Fruit fly (Drosophila melanogaster) whole organism, embryonic: ENCODE data around the gene CG17652.
A peak's percentile ranks its signal among the peaks of the same experiment; 100 is the strongest.

ENCODE experiments used
- CG10321 ChIP-seq: fragments of 200-800 bp; sonication (Bioruptor generic); IDR thresholded peaks from 2 replicates; pipeline ENCODE4 v1.3.6; 2022; ENCODE audit warnings: missing biosample characterization, missing genetic modification characterization
- CG10565 ChIP-seq: fragments of 200-800 bp; sonication (Bioruptor generic); optimal IDR thresholded peaks from 3 replicates; lab custom pipeline; 2016; ENCODE audit warnings: missing biosample characterization, mild to moderate bottlenecking, missing genetic modification characterization
- CG11560 ChIP-seq: fragments of 200-800 bp; sonication (Bioruptor generic); IDR thresholded peaks from 3 replicates; pipeline ENCODE4 v1.3.6; 2022; ENCODE audit warnings: missing biosample characterization, missing genetic modification characterization
- CG12299 ChIP-seq: fragments of 200-800 bp; sonication (Bioruptor generic); optimal IDR thresholded peaks from 2 replicates; lab custom pipeline; 2018; ENCODE audit warnings: missing biosample characterization, mild to moderate bottlenecking, missing genetic modification characterization
- CG13123 ChIP-seq: fragments of 200-800 bp; sonication (Bioruptor generic); optimal IDR thresholded peaks from 2 replicates; lab custom pipeline; 2016; ENCODE audit warnings: missing biosample characterization, missing genetic modification characterization
- CG13287 ChIP-seq: fragments of 200-800 bp; sonication (Bioruptor generic); IDR thresholded peaks from 2 replicates; pipeline ENCODE4 v1.3.6; 2022; ENCODE audit warnings: missing biosample characterization, missing genetic modification characterization; ENCODE audit not compliant: partially characterized antibody
- CG13894 ChIP-seq: fragments of 200-800 bp; sonication (Bioruptor generic); optimal IDR thresholded peaks from 3 replicates; lab custom pipeline; 2018; ENCODE audit warnings: missing biosample characterization, mild to moderate bottlenecking, missing genetic modification characterization, moderate library complexity
- CG14050 ChIP-seq: fragments of 200-800 bp; sonication (Bioruptor generic); IDR thresholded peaks from 3 replicates; pipeline ENCODE4 v1.3.6; 2022; ENCODE audit warnings: missing biosample characterization, missing genetic modification characterization
- CG17328 ChIP-seq: fragments of 200-800 bp; sonication (Bioruptor generic); IDR thresholded peaks from 2 replicates; pipeline ENCODE4 v1.3.6; 2022; ENCODE audit warnings: missing biosample characterization, missing genetic modification characterization
- CG17802 ChIP-seq: fragments of 200-800 bp; sonication (Bioruptor generic); optimal IDR thresholded peaks from 2 replicates; lab custom pipeline; 2018; ENCODE audit warnings: missing biosample characterization, mild to moderate bottlenecking, missing genetic modification characterization, moderate library complexity
- CG2116 ChIP-seq: fragments of 200-800 bp; sonication (Bioruptor generic); optimal IDR thresholded peaks from 3 replicates; lab custom pipeline; 2018; ENCODE audit warnings: missing biosample characterization, mild to moderate bottlenecking, missing genetic modification characterization
- CG2875 ChIP-seq: fragments of 200-800 bp; sonication (Bioruptor generic); optimal IDR thresholded peaks from 2 replicates; lab custom pipeline; 2017; ENCODE audit warnings: missing biosample characterization, mild to moderate bottlenecking, missing genetic modification characterization, missing genetic modification reagents
- CG32772 ChIP-seq: fragments of 200-800 bp; sonication (Bioruptor generic); IDR thresholded peaks from 2 replicates; pipeline ENCODE4 v1.3.6; 2022; ENCODE audit warnings: missing biosample characterization, missing genetic modification characterization
- CG4820 ChIP-seq: fragments of 200-800 bp; sonication (Bioruptor generic); optimal IDR thresholded peaks from 3 replicates; lab custom pipeline; 2016; ENCODE audit warnings: missing biosample characterization, missing genetic modification characterization
- CG6765 ChIP-seq: fragments of 200-800 bp; sonication (Bioruptor generic); optimal IDR thresholded peaks from 3 replicates; lab custom pipeline; 2017; ENCODE audit warnings: missing biosample characterization, mild to moderate bottlenecking, missing genetic modification characterization
- CG7963 ChIP-seq: fragments of 200-800 bp; sonication (Bioruptor generic); IDR thresholded peaks from 3 replicates; pipeline ENCODE4 v1.3.6; 2022; ENCODE audit warnings: missing biosample characterization, missing genetic modification characterization; ENCODE audit not compliant: partially characterized antibody
- CG7987 ChIP-seq: fragments of 200-800 bp; sonication (Bioruptor generic); optimal IDR thresholded peaks from 2 replicates; lab custom pipeline; 2018; ENCODE audit warnings: missing biosample characterization, mild to moderate bottlenecking, missing genetic modification characterization, moderate library complexity
- CG9215 ChIP-seq: fragments of 200-800 bp; sonication (Bioruptor generic); IDR thresholded peaks from 2 replicates; pipeline ENCODE4 v1.3.6; 2022; ENCODE audit warnings: missing biosample characterization, missing genetic modification characterization
- Dip3 ChIP-seq: fragments of 200-800 bp; sonication (Bioruptor generic); optimal IDR thresholded peaks from 3 replicates; lab custom pipeline; 2016; ENCODE audit warnings: missing biosample characterization, missing genetic modification characterization
- E2f1 ChIP-seq: fragments of 200-800 bp; sonication (Bioruptor generic); IDR thresholded peaks from 2 replicates; pipeline ENCODE4 v1.3.6; 2022; ENCODE audit warnings: missing biosample characterization, missing genetic modification characterization
- Elba2 ChIP-seq: fragments of 200-800 bp; sonication (Bioruptor generic); optimal IDR thresholded peaks from 3 replicates; lab custom pipeline; 2016; ENCODE audit warnings: missing biosample characterization, missing genetic modification characterization
- Ets97D ChIP-seq: fragments of 200-800 bp; sonication (Bioruptor generic); optimal IDR thresholded peaks from 3 replicates; lab custom pipeline; 2016; ENCODE audit warnings: missing biosample characterization, missing genetic modification characterization
- MESR4 ChIP-seq: fragments of 200-800 bp; sonication (Bioruptor generic); optimal IDR thresholded peaks from 2 replicates; lab custom pipeline; 2018; ENCODE audit warnings: missing biosample characterization, mild to moderate bottlenecking, missing genetic modification characterization, moderate library complexity
- NC2β ChIP-seq: fragments of 200-800 bp; sonication (Bioruptor generic); optimal IDR thresholded peaks from 2 replicates; lab custom pipeline; 2016; ENCODE audit warnings: missing biosample characterization, missing genetic modification characterization
- NK7.1 ChIP-seq: fragments of 200-800 bp; sonication (Bioruptor generic); optimal IDR thresholded peaks from 3 replicates; lab custom pipeline; 2016; ENCODE audit warnings: missing biosample characterization, missing genetic modification characterization
- Nf-YA ChIP-seq: fragments of 200-800 bp; sonication (Bioruptor generic); IDR thresholded peaks from 2 replicates; pipeline ENCODE4 v1.3.6; 2022; ENCODE audit warnings: missing biosample characterization, missing genetic modification characterization
- Rfx ChIP-seq: fragments of 200-800 bp; sonication (Bioruptor generic); IDR thresholded peaks from 2 replicates; pipeline ENCODE4 v1.3.6; 2022; ENCODE audit warnings: missing biosample characterization, missing genetic modification characterization
- amos ChIP-seq: fragments of 200-800 bp; sonication (Bioruptor generic); IDR thresholded peaks from 2 replicates; pipeline ENCODE4 v1.3.6; 2022; ENCODE audit warnings: missing biosample characterization, missing genetic modification characterization; ENCODE audit not compliant: partially characterized antibody
- cas ChIP-seq: fragments of 200-800 bp; sonication (Bioruptor generic); IDR thresholded peaks from 2 replicates; pipeline ENCODE4 v1.3.6; 2022; ENCODE audit warnings: missing biosample characterization, missing genetic modification characterization
- da ChIP-seq: fragments of 200-800 bp; sonication (Bioruptor generic); optimal IDR thresholded peaks from 2 replicates; lab custom pipeline; 2016; ENCODE audit warnings: missing biosample characterization, missing genetic modification characterization
- danr ChIP-seq: fragments of 200-800 bp; sonication (Bioruptor generic); IDR thresholded peaks from 2 replicates; pipeline ENCODE4 v1.3.6; 2022; ENCODE audit warnings: missing biosample characterization, missing genetic modification characterization
- dmrt11E ChIP-seq: fragments of 200-800 bp; sonication (Bioruptor generic); optimal IDR thresholded peaks from 3 replicates; lab custom pipeline; 2018; ENCODE audit warnings: missing biosample characterization, mild to moderate bottlenecking, missing genetic modification characterization, moderate library complexity
- eve ChIP-seq, 2 experiments: fragments of >200 bp; optimal IDR thresholded peaks; 2 replicates each; lab custom pipeline; 2017; ENCODE audit warnings: missing biosample characterization in 2 of 2, missing genetic modification characterization in 2 of 2
- gfzf ChIP-seq: fragments of 200-800 bp; sonication (Bioruptor generic); optimal IDR thresholded peaks from 2 replicates; lab custom pipeline; 2016; ENCODE audit warnings: missing biosample characterization, mild to moderate bottlenecking, missing genetic modification characterization, moderate library complexity
- ham ChIP-seq: fragments of 200-800 bp; sonication (Bioruptor generic); IDR thresholded peaks from 2 replicates; pipeline ENCODE4 v1.3.6; 2022; ENCODE audit warnings: missing biosample characterization, missing genetic modification characterization
- hth ChIP-seq: fragments of >200 bp; optimal IDR thresholded peaks from 2 replicates; lab custom pipeline; 2017; ENCODE audit warnings: inconsistent platforms
- ind ChIP-seq: fragments of 200-800 bp; sonication (Bioruptor generic); optimal IDR thresholded peaks from 3 replicates; lab custom pipeline; 2016; ENCODE audit warnings: missing biosample characterization, missing genetic modification characterization
- kni ChIP-seq: fragments of 200-800 bp; sonication (Bioruptor generic); optimal IDR thresholded peaks from 3 replicates; lab custom pipeline; 2017; ENCODE audit warnings: mild to moderate bottlenecking, missing biosample characterization, missing genetic modification reagents, missing genetic modification characterization
- lilli ChIP-seq: fragments of 200-800 bp; sonication (Bioruptor generic); optimal IDR thresholded peaks from 3 replicates; lab custom pipeline; 2016; ENCODE audit warnings: missing biosample characterization, missing genetic modification characterization
- nmo ChIP-seq: fragments of 200-800 bp; sonication (Bioruptor generic); optimal IDR thresholded peaks from 2 replicates; lab custom pipeline; 2018; ENCODE audit warnings: missing biosample characterization, mild to moderate bottlenecking, missing genetic modification characterization, moderate library complexity
- onecut ChIP-seq: fragments of 200-800 bp; sonication (Bioruptor generic); IDR thresholded peaks from 2 replicates; pipeline ENCODE4 v1.3.6; 2022; ENCODE audit warnings: missing biosample characterization, missing genetic modification characterization
- pan ChIP-seq, 4 experiments: fragments of >200 bp in 3 of 4; fragments of 200-800 bp in 1 of 4; sonication (Bioruptor generic) in 1 of 4; optimal IDR thresholded peaks in 3 of 4; IDR thresholded peaks in 1 of 4; 2 replicates each; pipeline versions ENCODE4 v1.3.6 to Lab custom; 2017 to 2022; ENCODE audit warnings: missing biosample characterization in 2 of 4, missing genetic modification characterization in 2 of 4, mixed read lengths in 1 of 4
- phol ChIP-seq: fragments of 200-800 bp; sonication (Bioruptor generic); optimal IDR thresholded peaks from 3 replicates; lab custom pipeline; 2018; ENCODE audit warnings: missing biosample characterization, mild to moderate bottlenecking, missing genetic modification characterization, moderate library complexity
- pzg ChIP-seq: fragments of 200-800 bp; sonication (Bioruptor generic); optimal IDR thresholded peaks from 3 replicates; lab custom pipeline; 2018; ENCODE audit warnings: missing biosample characterization, mild to moderate bottlenecking, missing genetic modification characterization, moderate library complexity
- scrt ChIP-seq: fragments of 200-800 bp; sonication (Bioruptor generic); optimal IDR thresholded peaks from 2 replicates; lab custom pipeline; 2018; ENCODE audit warnings: missing biosample characterization, mild to moderate bottlenecking, missing genetic modification characterization, moderate library complexity
- so ChIP-seq: fragments of 200-800 bp; sonication (Bioruptor generic); IDR thresholded peaks from 3 replicates; pipeline ENCODE4 v1.3.6; 2022; ENCODE audit warnings: missing biosample characterization, missing genetic modification characterization
- tio ChIP-seq: fragments of 200-800 bp; sonication (Bioruptor generic); optimal IDR thresholded peaks from 2 replicates; lab custom pipeline; 2017; ENCODE audit warnings: missing biosample characterization, missing genetic modification characterization, inconsistent platforms
- ttk ChIP-seq: fragments of 200-800 bp; sonication (Bioruptor generic); IDR thresholded peaks from 2 replicates; pipeline ENCODE4 v2.1.2; 2022; ENCODE audit warnings: missing biosample characterization, missing genetic modification characterization
- yki ChIP-seq: fragments of >200 bp; optimal IDR thresholded peaks from 3 replicates; lab custom pipeline; 2018
- zen2 ChIP-seq: fragments of 200-800 bp; sonication (Bioruptor generic); IDR thresholded peaks from 3 replicates; pipeline ENCODE4 v1.3.6; 2022; ENCODE audit warnings: missing biosample characterization, missing genetic modification characterization; ENCODE audit not compliant: partially characterized antibody
- zf30C ChIP-seq: fragments of 200-800 bp; sonication (Bioruptor generic); optimal IDR thresholded peaks from 3 replicates; lab custom pipeline; 2018; ENCODE audit warnings: missing biosample characterization, mild to moderate bottlenecking, missing genetic modification characterization

CG17652 gene

dm6 chr2L:1715699-1716333 is 16.3 kb downstream of the CG17652 start, which contains the start of gene frtz (continued):
- TF ChIP-seq MESR4 (GFP tag; lab: Kevin White, UChicago) (peak; percentile 71), ttk (GFP tag; lab: Robert Waterston, UW) (no peak), danr (GFP tag; lab: Robert Waterston, UW) (no peak), amos (GFP tag; lab: Robert Waterston, UW) (peak; percentile 91; the same call in 1 of the 2 replicates), nmo (GFP tag; lab: Kevin White, UChicago) (peak; percentile 32), ind (GFP tag; lab: Kevin White, UChicago) (no peak), CG14050 (GFP tag; lab: Robert Waterston, UW) (no peak), Elba2 (no peak), CG7987 (GFP tag; lab: Kevin White, UChicago) (no peak), CG10321 (GFP tag; lab: Robert Waterston, UW) (no peak), CG6765 (no peak), Nf-YA (GFP tag; lab: Robert Waterston, UW) (no peak), pan (optimal IDR thresholded peaks at IDR 0.05; lab: Kevin White, UChicago) (no peak), pan (GFP tag; optimal IDR thresholded peaks at IDR 0.05 in 1 of 2, IDR thresholded peaks at IDR 0.05 in 1 of 2) (no peak), CG10565 (GFP tag; lab: Kevin White, UChicago) (no peak), CG13894 (tag; lab: Kevin White, UChicago) (no peak), Dip3 (GFP tag; lab: Kevin White, UChicago) (peak; percentile 33), phol (peak; percentile 38), CG17328 (GFP tag; lab: Robert Waterston, UW) (no peak), tio (GFP tag; lab: Kevin White, UChicago) (no peak), so (no peak), Ets97D (GFP tag; lab: Kevin White, UChicago) (peak; percentile 46), CG11560 (no peak), Rfx (GFP tag; lab: Robert Waterston, UW) (peak; percentile 54; the same call in 1 of the 2 replicates), gfzf (GFP tag; lab: Kevin White, UChicago) (peak; percentile 51), CG9215 (GFP tag; lab: Robert Waterston, UW) (no peak), ham (GFP tag; lab: Robert Waterston, UW) (no peak), CG32772 (GFP tag; lab: Robert Waterston, UW) (no peak), E2f1 (GFP tag; lab: Robert Waterston, UW) (no peak), cas (GFP tag; lab: Robert Waterston, UW) (no peak), kni (GFP tag; lab: Kevin White, UChicago) (no peak), CG13123 (no peak), dmrt11E (tag; lab: Kevin White, UChicago) (no peak), CG2875 (GFP tag; lab: Kevin White, UChicago) (no peak), hth (no peak), pzg (peak; percentile 87), eve (GFP tag; optimal IDR thresholded peaks at IDR 0.05; lab: Kevin White, UChicago) (no peak), CG2116 (GFP tag; lab: Kevin White, UChicago) (peak; percentile 1), da (GFP tag; lab: Kevin White, UChicago) (no peak), CG17802 (no peak), CG12299 (tag; lab: Kevin White, UChicago) (no peak), CG7963 (peak; percentile 71), NK7.1 (GFP tag; lab: Kevin White, UChicago) (no peak), scrt (peak; percentile 71), CG4820 (GFP tag; lab: Kevin White, UChicago) (no peak), lilli (GFP tag; lab: Kevin White, UChicago) (peak; percentile 19), CG13287 (GFP tag; lab: Robert Waterston, UW) (peak; percentile 89), NC2β (GFP tag; lab: Kevin White, UChicago) (no peak), zf30C (GFP tag; lab: Kevin White, UChicago) (no peak), yki (lab: Kevin White, UChicago) (no peak), zen2 (GFP tag; lab: Robert Waterston, UW) (no peak; the same call in 2 of the 3 replicates), onecut (GFP tag; lab: Robert Waterston, UW) (no peak)
